Worm (Caenorhabditis elegans) whole organism, early embryonic: Measurements from ENCODE around the gene sdz-16.

Experiments
- ama-1 ChIP-seq: fragments of 150-350 bp; optimal IDR thresholded peaks from 2 replicates; lab custom pipeline; 2014
- ceh-36 ChIP-seq: sonication (generic microtip); optimal IDR thresholded peaks from 2 replicates; lab custom pipeline; 2016; ENCODE audit warnings: missing genetic modification characterization, inconsistent platforms, missing compliant biosample characterization

DNA sequence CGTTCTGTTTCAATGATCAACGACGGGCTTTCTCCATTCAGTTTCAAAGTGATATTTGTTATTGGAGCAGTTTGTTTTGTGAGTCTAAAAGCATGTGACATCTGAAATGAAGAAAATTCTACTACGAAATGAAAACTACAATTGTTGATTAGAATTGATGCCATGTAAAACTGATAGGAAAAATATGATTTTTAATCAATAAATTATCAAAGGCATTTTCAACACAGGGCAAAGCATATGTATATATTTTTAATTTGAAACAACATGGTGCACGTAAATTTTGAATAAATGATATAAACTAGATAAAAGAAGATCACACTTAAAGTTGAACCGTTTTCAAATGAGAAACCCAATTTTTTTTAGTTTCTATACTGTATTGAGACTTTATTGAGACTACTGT is 26.4 kb downstream of the sdz-16 start, which contains the start of gene K10G4.5:
- TF ChIP-seq ama-1 (lab: Kevin White, UChicago) (no peak), ceh-36 (no peak)
